Worm (Caenorhabditis elegans) whole organism, L4 larva: Measurements from ENCODE around the gene ubc-21.

Experiments
- F10B5.3 ChIP-seq: sonication (generic microtip); optimal IDR thresholded peaks from 2 replicates; lab custom pipeline; 2016; ENCODE audit warnings: mild to moderate bottlenecking, missing genetic modification characterization, missing compliant biosample characterization
- F26F4.8 ChIP-seq: fragments of 200-800 bp; sonication (Bioruptor generic); conservative IDR thresholded peaks from 2 replicates; pipeline ENCODE4 v1.3.6; 2022; ENCODE audit warnings: missing genetic modification characterization, missing compliant biosample characterization
- F37D6.2 ChIP-seq: sonication (generic microtip); optimal IDR thresholded peaks from 2 replicates; lab custom pipeline; 2016; ENCODE audit warnings: mild to moderate bottlenecking, missing genetic modification characterization, missing compliant biosample characterization
- F49E8.2 ChIP-seq: sonication (generic microtip); optimal IDR thresholded peaks from 2 replicates; lab custom pipeline; 2016; ENCODE audit warnings: missing compliant biosample characterization, mild to moderate bottlenecking, missing genetic modification characterization, borderline replicate concordance
- R02D3.7 ChIP-seq: fragments of 150-350 bp; sonication (generic microtip); optimal IDR thresholded peaks from 3 replicates; lab custom pipeline; 2014; ENCODE audit warnings: missing biosample characterization, missing genetic modification characterization
- Y105C5A.15 ChIP-seq: fragments of 200-800 bp; sonication (Bioruptor generic); IDR thresholded peaks from 2 replicates; pipeline ENCODE4 v1.3.6; 2022; ENCODE audit warnings: missing genetic modification characterization, missing compliant biosample characterization
- Y48G9A.11 ChIP-seq: fragments of 200-800 bp; sonication (Bioruptor generic); IDR thresholded peaks from 2 replicates; pipeline ENCODE4 v1.3.6; 2022; ENCODE audit warnings: missing genetic modification reagents, missing genetic modification characterization, missing compliant biosample characterization
- Y75B8A.6 ChIP-seq: fragments of 200-800 bp; sonication (Bioruptor generic); IDR thresholded peaks from 2 replicates; pipeline ENCODE4 v1.3.6; 2022; ENCODE audit warnings: missing genetic modification reagents, missing genetic modification characterization, missing compliant biosample characterization
- aha-1 ChIP-seq: fragments of 150-350 bp; peaks from one replicate; lab custom pipeline; 2014; ENCODE audit warnings: missing biosample characterization, missing genetic modification characterization
- ces-1 ChIP-seq: fragments of 150-350 bp; sonication (generic microtip); optimal IDR thresholded peaks from 4 replicates; lab custom pipeline; 2014; ENCODE audit warnings: missing biosample characterization, missing genetic modification reagents, missing genetic modification characterization
- ctbp-1 ChIP-seq: fragments of 200-800 bp; sonication (Bioruptor generic); IDR thresholded peaks from 2 replicates; pipeline ENCODE4 v1.3.6; 2022; ENCODE audit warnings: missing genetic modification reagents, missing genetic modification characterization, missing compliant biosample characterization
- daf-19 ChIP-seq: fragments of 200-800 bp; sonication (Bioruptor generic); conservative IDR thresholded peaks from 2 replicates; pipeline ENCODE4 v1.3.6; 2022; ENCODE audit warnings: missing genetic modification characterization, missing compliant biosample characterization
- duxl-1 ChIP-seq: sonication (generic microtip); optimal IDR thresholded peaks from 2 replicates; lab custom pipeline; 2016; ENCODE audit warnings: mild to moderate bottlenecking, missing genetic modification characterization, moderate library complexity, missing compliant biosample characterization; ENCODE audit not compliant: poor library complexity
- dve-1 ChIP-seq: sonication (generic microtip); optimal IDR thresholded peaks from 2 replicates; lab custom pipeline; 2017; ENCODE audit warnings: antibody characterized with exemption, mild to moderate bottlenecking, missing genetic modification characterization, missing compliant biosample characterization; ENCODE audit not compliant: insufficient read depth
- hlh-11 ChIP-seq: fragments of 200-800 bp; sonication (Bioruptor generic); optimal IDR thresholded peaks from 2 replicates; lab custom pipeline; 2018; ENCODE audit warnings: mild to moderate bottlenecking, missing genetic modification characterization, missing compliant biosample characterization
- lim-7 ChIP-seq: fragments of 200-800 bp; sonication (Bioruptor generic); IDR thresholded peaks from 2 replicates; pipeline ENCODE4 v1.3.6; 2022; ENCODE audit warnings: missing genetic modification characterization, missing compliant biosample characterization
- lin-1 ChIP-seq: fragments of 200-800 bp; sonication (Bioruptor generic); IDR thresholded peaks from 2 replicates; pipeline ENCODE4 v1.3.6; 2022; ENCODE audit warnings: missing genetic modification reagents, missing genetic modification characterization, missing compliant biosample characterization
- lin-13 ChIP-seq: fragments of 150-350 bp; optimal IDR thresholded peaks from 2 replicates; lab custom pipeline; 2014; ENCODE audit warnings: missing biosample characterization, missing genetic modification reagents, missing genetic modification characterization
- lsy-2 ChIP-seq, 2 experiments: fragments of 150-350 bp in 1 of 2; sonication (generic microtip) in 1 of 2; optimal IDR thresholded peaks; 2 replicates each; lab custom pipeline; 2014 to 2017; ENCODE audit warnings: missing biosample characterization in 2 of 2, missing genetic modification characterization in 2 of 2
- madf-9 ChIP-seq: fragments of 200-800 bp; sonication (Bioruptor generic); conservative IDR thresholded peaks from 2 replicates; pipeline ENCODE4 v1.3.6; 2022; ENCODE audit warnings: missing genetic modification reagents, missing genetic modification characterization, missing compliant biosample characterization
- mdl-1 ChIP-seq, 2 experiments: fragments of 150-350 bp in 1 of 2; sonication (generic microtip) in 1 of 2; optimal IDR thresholded peaks; 2 replicates each; lab custom pipeline; 2014 to 2017; ENCODE audit warnings: missing biosample characterization in 2 of 2, missing genetic modification characterization in 2 of 2
- mdt-29 ChIP-seq: fragments of 200-800 bp; sonication (Bioruptor generic); IDR thresholded peaks from 2 replicates; pipeline ENCODE4 v1.3.6; 2022; ENCODE audit warnings: missing genetic modification reagents, missing genetic modification characterization, missing compliant biosample characterization
- mep-1 ChIP-seq: fragments of 150-350 bp; sonication (generic microtip); optimal IDR thresholded peaks from 3 replicates; lab custom pipeline; 2014; ENCODE audit warnings: missing biosample characterization, missing genetic modification characterization
- mes-2 ChIP-seq: sonication (generic microtip); optimal IDR thresholded peaks from 2 replicates; lab custom pipeline; 2016; ENCODE audit warnings: missing genotype, mild to moderate bottlenecking, missing genetic modification characterization, missing compliant biosample characterization; ENCODE audit not compliant: poor library complexity, severe bottlenecking
- nhr-10 ChIP-seq: fragments of 150-350 bp; optimal IDR thresholded peaks from 2 replicates; lab custom pipeline; 2014; ENCODE audit warnings: missing biosample characterization, missing genetic modification characterization
- nhr-102 ChIP-seq: sonication (generic microtip); optimal IDR thresholded peaks from 2 replicates; lab custom pipeline; 2016; ENCODE audit warnings: mild to moderate bottlenecking, missing genetic modification characterization, moderate library complexity, missing compliant biosample characterization
- pha-4 ChIP-seq, 2 experiments: fragments of 150-350 bp in 1 of 2; fragments of 200-800 bp in 1 of 2; sonication (Bioruptor generic) in 1 of 2; IDR thresholded peaks in 1 of 2; optimal IDR thresholded peaks in 1 of 2; 2 replicates each; pipeline versions ENCODE4 v1.3.6 to Lab custom; 2014 to 2022; ENCODE audit warnings: missing genetic modification characterization in 2 of 2, missing genetic modification reagents in 2 of 2, missing biosample characterization in 1 of 2, missing compliant biosample characterization in 1 of 2
- rbr-2 ChIP-seq: sonication (generic microtip); optimal IDR thresholded peaks from 2 replicates; lab custom pipeline; 2016; ENCODE audit warnings: missing genotype, missing genetic modification characterization, missing compliant biosample characterization
- saeg-2 ChIP-seq: fragments of 200-800 bp; sonication (Bioruptor generic); IDR thresholded peaks from 2 replicates; pipeline ENCODE4 v1.3.6; 2022; ENCODE audit warnings: missing genetic modification reagents, missing genetic modification characterization, missing compliant biosample characterization
- set-16 ChIP-seq: fragments of 200-800 bp; sonication (Bioruptor generic); IDR thresholded peaks from 2 replicates; pipeline ENCODE4 v1.3.6; 2022; ENCODE audit warnings: missing genetic modification reagents, missing genetic modification characterization, missing compliant biosample characterization
- tag-97 ChIP-seq: fragments of 200-800 bp; sonication (Bioruptor generic); IDR thresholded peaks from 2 replicates; pipeline ENCODE4 v1.3.6; 2022; ENCODE audit warnings: missing genetic modification characterization, missing compliant biosample characterization
- unc-130 ChIP-seq: sonication (generic microtip); optimal IDR thresholded peaks from 2 replicates; lab custom pipeline; 2016; ENCODE audit warnings: missing genetic modification reagents, missing genetic modification characterization, missing compliant biosample characterization
- unc-39 ChIP-seq: sonication (generic microtip); optimal IDR thresholded peaks from 2 replicates; lab custom pipeline; 2017; ENCODE audit warnings: missing biosample characterization, missing genetic modification characterization
- unc-62 ChIP-seq, 3 experiments: fragments of 150-350 bp in 1 of 3; sonication (generic microtip); optimal IDR thresholded peaks in 2 of 3; peaks in 1 of 3; 1 replicate in 1 of 3; 2 replicates in 2 of 3; lab custom pipeline; 2014 to 2017; ENCODE audit warnings: missing biosample characterization in 3 of 3, missing genetic modification characterization in 3 of 3, missing genetic modification reagents in 3 of 3, missing genotype in 1 of 3
- ztf-11 ChIP-seq: fragments of 150-350 bp; optimal IDR thresholded peaks from 2 replicates; lab custom pipeline; 2014; ENCODE audit warnings: missing biosample characterization, missing genetic modification characterization

ubc-21 gene

DNA sequence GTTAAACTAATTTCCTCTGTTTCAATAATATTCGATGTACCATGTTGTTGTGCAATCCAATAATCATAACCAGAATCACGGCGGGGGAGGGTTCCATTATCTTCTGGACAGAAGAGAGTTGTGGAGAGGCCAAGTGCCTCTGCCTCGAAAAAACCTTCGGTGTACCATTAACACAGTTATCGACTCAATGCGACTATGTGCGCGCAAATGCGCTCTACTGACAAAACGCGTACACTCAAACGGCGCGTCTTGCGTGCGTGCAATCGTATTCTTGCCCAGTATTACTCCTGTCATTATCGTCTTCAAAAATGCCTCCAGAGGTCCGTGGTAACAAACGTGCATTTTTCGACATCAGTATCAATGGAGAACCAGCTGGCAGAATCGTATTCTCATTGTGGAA lies 41.7 kb downstream of the ubc-21 start, which contains the start of gene cyn-8 (continued):
- TF ChIP-seq rbr-2 (tag; lab: Kevin White, UChicago) (peak; percentile 23), lin-1 (GFP tag; lab: Robert Waterston, UW) (no peak), tag-97 (GFP tag; lab: Robert Waterston, UW) (no peak), nhr-10 (no peak), madf-9 (GFP tag; lab: Robert Waterston, UW) (no peak), saeg-2 (GFP tag; lab: Robert Waterston, UW) (no peak), mdt-29 (GFP tag; lab: Robert Waterston, UW) (0 out of 2 replicates have a peak, but pooled peaks have one; percentile 14), daf-19 (GFP tag; lab: Robert Waterston, UW) (no peak), duxl-1 (no peak), mes-2 (tag; lab: Kevin White, UChicago) (no peak), F49E8.2 (no peak), lim-7 (GFP tag; lab: Robert Waterston, UW) (no peak), Y105C5A.15 (no peak), unc-130 (no peak), unc-39 (tag; lab: Kevin White, UChicago) (no peak), mep-1 (tag; lab: Kevin White, UChicago) (no peak), aha-1 (tag; lab: Kevin White, UChicago) (peak; percentile 80), ctbp-1 (GFP tag; lab: Robert Waterston, UW) (no peak), R02D3.7 (tag; lab: Kevin White, UChicago) (no peak)

DNA sequence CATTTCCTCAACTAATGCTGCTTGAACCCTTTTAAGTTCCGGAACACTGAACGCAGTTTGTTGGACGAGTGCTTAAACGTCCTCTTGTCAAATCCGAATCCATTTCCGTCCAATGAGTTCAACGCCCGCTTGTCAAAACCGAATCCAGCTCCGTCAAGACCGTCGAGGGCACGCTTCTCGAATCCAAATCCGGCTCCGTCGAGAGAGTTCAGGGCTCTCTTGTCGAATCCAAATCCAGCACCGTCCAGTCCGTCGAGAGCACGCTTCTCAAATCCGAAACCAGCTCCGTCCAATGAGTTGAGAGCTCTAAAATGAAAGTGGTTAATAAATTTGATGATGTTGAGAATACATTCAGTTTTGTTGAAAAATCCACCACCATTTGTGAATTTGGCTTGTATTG lies 48.3 kb downstream of the ubc-21 start:
- TF ChIP-seq set-16 (peak; percentile 52), mdt-29 (GFP tag; lab: Robert Waterston, UW) (0 out of 2 replicates have a peak, but pooled peaks have one; percentile 10), F37D6.2 (tag; lab: Kevin White, UChicago) (no peak), Y48G9A.11 (GFP tag; lab: Robert Waterston, UW) (no peak)
- TF ChIP-seq, all 104 proteins: peak for 2

ce11 chrX:8918792-8919191 lies 49.4 kb downstream of the ubc-21 start:
- peak; percentile 85 for TF ChIP-seq ces-1
- TF ChIP-seq nhr-102 (tag; lab: Kevin White, UChicago): no peak
- no peak for TF ChIP-seq aha-1 (tag; lab: Kevin White, UChicago)
- no peak for TF ChIP-seq mes-2 (tag; lab: Kevin White, UChicago)
- TF ChIP-seq lsy-2 (tag; optimal IDR thresholded peaks at IDR 0.05; lab: Kevin White, UChicago): peak in 1 of 2 experiments; percentile 5
- TF ChIP-seq Y75B8A.6 (GFP tag; lab: Robert Waterston, UW): no peak
- TF ChIP-seq F26F4.8: 0 out of 2 replicates have a peak, but pooled peaks have one; percentile 21
- TF ChIP-seq unc-39 (tag; lab: Kevin White, UChicago): no peak
- TF ChIP-seq ztf-11 (tag; lab: Kevin White, UChicago): no peak
- TF ChIP-seq mdl-1 (tag; optimal IDR thresholded peaks at IDR 0.05; lab: Kevin White, UChicago): no peak
- TF ChIP-seq F10B5.3: no peak

- peak; percentile 75 for TF ChIP-seq aha-1 (tag; lab: Kevin White, UChicago)
- no peak for TF ChIP-seq dve-1 (tag; lab: Kevin White, UChicago)
- no peak for TF ChIP-seq pha-4 (GFP tag; IDR thresholded peaks at IDR 0.05; lab: Robert Waterston, UW)
- TF ChIP-seq pha-4 (tag; optimal IDR thresholded peaks at IDR 0.05; lab: Kevin White, UChicago): no peak
- TF ChIP-seq unc-39 (tag; lab: Kevin White, UChicago): no peak
Measured at ce11 chrX:8919323-8919722, 49.9 kb downstream of the ubc-21 start, which contains the start of gene nlp-14. Gene nlp-14 (minus strand): TSS chrX:8919423.

DNA sequence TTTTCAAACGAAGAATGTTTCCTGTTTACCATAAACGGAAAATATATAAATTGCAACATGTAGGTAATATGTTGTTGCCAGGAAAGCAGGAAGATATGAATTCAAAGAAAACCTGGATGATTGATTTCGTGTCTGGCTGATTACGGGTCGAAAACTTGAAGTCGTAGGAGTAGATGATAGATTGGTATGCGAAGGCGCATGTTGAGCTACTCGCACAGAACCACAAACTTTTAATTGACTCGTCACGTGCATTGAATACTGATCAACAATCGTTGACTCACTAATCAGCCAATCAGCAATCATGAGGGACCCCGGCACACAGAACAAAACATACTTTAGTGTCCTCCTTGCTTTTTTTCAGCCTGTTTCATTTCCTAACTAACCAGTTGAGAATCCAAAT lies 51.8 kb downstream of the ubc-21 start:
- TF ChIP-seq hlh-11 (tag; lab: Kevin White, UChicago) (no peak), lin-13 (GFP tag; lab: Kevin White, UChicago) (no peak), unc-62 (GFP tag; optimal IDR thresholded peaks at IDR 0.05 in 1 of 2; lab: Kevin White, UChicago) (peak in 1 of 2 experiments; percentile 91), unc-62 (tag; optimal IDR thresholded peaks at IDR 0.05; lab: Kevin White, UChicago) (no peak)
